3 fruit fly cellular contexts compared by ENCODE assay signal in the genomic region with DNA sequence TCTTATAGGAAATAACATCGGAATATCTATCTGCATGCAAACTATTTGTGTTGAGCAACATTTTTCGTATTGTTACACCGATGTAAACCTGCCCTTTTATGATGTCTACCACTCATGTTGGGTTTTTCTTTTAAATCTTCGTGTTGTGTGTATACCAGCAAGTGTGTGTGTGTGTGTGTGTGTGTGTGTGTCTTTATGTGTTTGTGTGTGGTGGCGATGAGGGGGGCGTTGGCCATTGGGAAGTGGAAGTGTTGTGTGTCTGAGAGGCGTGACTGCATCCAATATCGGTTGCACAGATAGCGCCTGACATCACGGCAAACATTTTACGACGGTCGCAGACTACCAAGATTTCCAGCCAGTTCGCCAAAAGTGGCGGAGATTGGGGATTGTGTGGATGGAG.
TF ChIP-seq lines count a peak whose summit lies in the region.

No protein-coding gene starts in this region.

- no peak for TF ChIP-seq CTCF in whole organism, embryonic (GFP tag; optimal IDR thresholded peaks at IDR 0.05; lab: Kevin White, UChicago)

TF ChIP-seq in whole organism, embryonic, 481 proteins besides CTCF, POLR2A, EP300 and RAD21:
- peak; percentile 64 for TF ChIP-seq cg (GFP tag; optimal IDR thresholded peaks at IDR 0.05; lab: Kevin White, UChicago)
- no peak for TF ChIP-seq CG18619 (GFP tag; optimal IDR thresholded peaks at IDR 0.05; lab: Kevin White, UChicago)
- peak; percentile 50 for TF ChIP-seq CG5180 (GFP tag; optimal IDR thresholded peaks at IDR 0.05; lab: Kevin White, UChicago)
- peak; percentile 39 for TF ChIP-seq Med (GFP tag; lab: Kevin White, UChicago)
TF ChIP-seq in whole organism, embryonic: peak in this region for 3.

TF ChIP-seq in whole organism, prepupa, 60 proteins besides CTCF, POLR2A, EP300 and RAD21:
- TF ChIP-seq svp (GFP tag; lab: Kevin White, UChicago) (peak; percentile 67), CG8632 (GFP tag; optimal IDR thresholded peaks at IDR 0.05; lab: Kevin White, UChicago) (no peak)
TF ChIP-seq in whole organism, prepupa: peak in this region for 1.

TF ChIP-seq in whole organism, wandering third instar larva, 38 proteins besides CTCF, POLR2A, EP300 and RAD21:
- TF ChIP-seq HLH106 (tag; optimal IDR thresholded peaks at IDR 0.05; lab: Kevin White, UChicago) (no peak), Abd-B (GFP tag; optimal IDR thresholded peaks at IDR 0.05; lab: Kevin White, UChicago) (no peak), dmrt93B (GFP tag; optimal IDR thresholded peaks at IDR 0.05; lab: Kevin White, UChicago) (no peak), Dfd (GFP tag; optimal IDR thresholded peaks at IDR 0.05; lab: Kevin White, UChicago) (peak; percentile 58)
TF ChIP-seq in whole organism, wandering third instar larva: peak in this region for 1.
